Fruit fly (Drosophila melanogaster) S2 (cell line): ENCODE results near the gene Mvd.

Experiments
- CG8478 ChIP-seq: fragments of >200 bp; optimal IDR thresholded peaks from 2 replicates; lab custom pipeline; 2018
- CTCF ChIP-seq, 2 experiments: fragments of >200 bp; optimal IDR thresholded peaks; 2 replicates each; lab custom pipeline; 2018

DNA sequence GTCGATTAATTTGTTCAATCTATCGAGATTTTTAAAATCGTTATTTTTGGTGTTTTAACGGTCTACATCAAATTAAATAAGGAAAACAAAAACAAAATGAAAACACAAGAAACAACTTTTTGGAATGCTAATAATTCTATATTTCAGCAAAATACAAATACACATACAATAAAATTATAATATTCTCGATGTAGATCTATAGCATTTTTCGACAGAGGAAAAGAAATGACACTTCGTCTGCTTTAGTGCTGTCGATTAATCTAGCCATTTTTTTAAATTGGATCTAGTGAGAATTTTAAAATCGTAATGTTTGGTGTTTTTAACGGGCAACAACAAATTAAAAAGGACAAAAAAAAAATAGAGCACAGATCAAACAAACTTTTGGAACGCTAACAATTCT is 11.9 kb upstream of the Mvd start, which contains the start of gene Arp6:
- TF ChIP-seq CG8478 (no peak), CTCF (optimal IDR thresholded peaks at IDR 0.05; lab: Kevin White, UChicago) (no peak)
